Fruit fly (Drosophila melanogaster) whole organism, adult: ENCODE results near the gene CG32772.

Experiments used
- CG11617 ChIP-seq: fragments of 200-800 bp; sonication (Bioruptor generic); optimal IDR thresholded peaks from 2 replicates; lab custom pipeline; 2017; ENCODE audit warnings: mild to moderate bottlenecking, missing biosample characterization, missing genetic modification reagents, missing genetic modification characterization
- CG12768 ChIP-seq: fragments of 200-800 bp; sonication (Bioruptor generic); optimal IDR thresholded peaks from 2 replicates; lab custom pipeline; 2017; ENCODE audit warnings: missing biosample characterization, missing genetic modification characterization, mild to moderate bottlenecking, moderate library complexity, missing genetic modification reagents
- CG14711 ChIP-seq: fragments of 200-800 bp; sonication (Bioruptor generic); optimal IDR thresholded peaks from 2 replicates; lab custom pipeline; 2018; ENCODE audit warnings: missing biosample characterization, mild to moderate bottlenecking, missing genetic modification characterization, moderate library complexity
- CG1620 ChIP-seq: fragments of 200-800 bp; sonication (Bioruptor generic); optimal IDR thresholded peaks from 2 replicates; lab custom pipeline; 2016; ENCODE audit warnings: missing biosample characterization, missing genetic modification characterization
- CG33017 ChIP-seq: fragments of 200-800 bp; sonication (Bioruptor generic); optimal IDR thresholded peaks from 2 replicates; lab custom pipeline; 2018; ENCODE audit warnings: missing biosample characterization, mild to moderate bottlenecking, missing genetic modification characterization, moderate library complexity
- CG5204 ChIP-seq: fragments of 200-800 bp; sonication (Bioruptor generic); optimal IDR thresholded peaks from 2 replicates; lab custom pipeline; 2016; ENCODE audit warnings: missing biosample characterization, missing genetic modification characterization
- CG7045 ChIP-seq: fragments of 200-800 bp; sonication (Bioruptor generic); optimal IDR thresholded peaks from 2 replicates; lab custom pipeline; 2017; ENCODE audit warnings: missing biosample characterization, mild to moderate bottlenecking, missing genetic modification characterization
- CG7101 ChIP-seq: fragments of 200-800 bp; sonication (Bioruptor generic); optimal IDR thresholded peaks from 2 replicates; lab custom pipeline; 2018; ENCODE audit warnings: missing biosample characterization, mild to moderate bottlenecking, missing genetic modification characterization, moderate library complexity
- Clk ChIP-seq: fragments of 200-800 bp; sonication (Bioruptor generic); optimal IDR thresholded peaks from 2 replicates; lab custom pipeline; 2017; ENCODE audit warnings: missing biosample characterization, missing genetic modification characterization
- Crg-1 ChIP-seq: fragments of 200-800 bp; sonication (Bioruptor generic); optimal IDR thresholded peaks from 2 replicates; lab custom pipeline; 2016; ENCODE audit warnings: missing biosample characterization, missing genetic modification characterization
- Hr96 ChIP-seq: fragments of 200-800 bp; sonication (Bioruptor generic); optimal IDR thresholded peaks from 2 replicates; lab custom pipeline; 2016; ENCODE audit warnings: missing biosample characterization, missing genetic modification characterization
- Mnt ChIP-seq: fragments of 200-800 bp; sonication (Bioruptor generic); optimal IDR thresholded peaks from 2 replicates; lab custom pipeline; 2016; ENCODE audit warnings: missing biosample characterization, mild to moderate bottlenecking, missing genetic modification characterization
- bab1 ChIP-seq: fragments of 200-800 bp; sonication (Bioruptor generic); optimal IDR thresholded peaks from 3 replicates; lab custom pipeline; 2019; ENCODE audit warnings: missing biosample characterization, mild to moderate bottlenecking, missing genetic modification characterization, moderate library complexity
- cic ChIP-seq: fragments of 200-800 bp; sonication (Bioruptor generic); optimal IDR thresholded peaks from 2 replicates; lab custom pipeline; 2017; ENCODE audit warnings: missing biosample characterization, mild to moderate bottlenecking, missing genetic modification characterization, moderate library complexity
- cnc ChIP-seq, 2 experiments: fragments of >200 bp; optimal IDR thresholded peaks; 2 replicates each; lab custom pipeline; 2017
- kay ChIP-seq: fragments of 200-800 bp; sonication (Bioruptor generic); peaks from one replicate; lab custom pipeline; 2016; ENCODE audit warnings: missing biosample characterization, missing genetic modification characterization, borderline replicate concordance
- ovo ChIP-seq: fragments of 200-800 bp; sonication (Bioruptor generic); optimal IDR thresholded peaks from 2 replicates; lab custom pipeline; 2016; ENCODE audit warnings: missing biosample characterization, missing genetic modification characterization
- pad ChIP-seq: fragments of 200-800 bp; sonication (Bioruptor generic); optimal IDR thresholded peaks from 3 replicates; lab custom pipeline; 2017; ENCODE audit warnings: missing biosample characterization, missing genetic modification characterization, mild to moderate bottlenecking, moderate library complexity, missing genetic modification reagents
- tj ChIP-seq: fragments of 200-800 bp; sonication (Bioruptor generic); optimal IDR thresholded peaks from 3 replicates; lab custom pipeline; 2017; ENCODE audit warnings: missing biosample characterization, mild to moderate bottlenecking, missing genetic modification characterization, moderate library complexity
- toe ChIP-seq: fragments of 200-800 bp; sonication (Bioruptor generic); optimal IDR thresholded peaks from 2 replicates; lab custom pipeline; 2016; ENCODE audit warnings: missing biosample characterization, missing genetic modification characterization

The CG32772 gene

dm6 chrX:4908926-4909432 is at the start of gene CG32772:
TSS of gene CG32772 (plus strand) at chrX:4909102.
- TF ChIP-seq CG14711 (peak; percentile 61), cic (GFP tag; lab: Kevin White, UChicago) (peak; percentile 95), ovo (peak; percentile 95), CG7101 (peak; percentile 88), CG1620 (GFP tag; lab: Kevin White, UChicago) (peak; percentile 94), CG33017 (tag; lab: Kevin White, UChicago) (peak; percentile 83), Clk (GFP tag; lab: Kevin White, UChicago) (peak; percentile 77), kay (GFP tag; lab: Kevin White, UChicago) (peak; percentile 93), Crg-1 (GFP tag; lab: Kevin White, UChicago) (peak; percentile 88), CG5204 (GFP tag; lab: Kevin White, UChicago) (peak; percentile 71), toe (GFP tag; lab: Kevin White, UChicago) (peak; percentile 69), bab1 (GFP tag; lab: Kevin White, UChicago) (peak; percentile 69), Hr96 (GFP tag; lab: Kevin White, UChicago) (peak; percentile 96), cnc (optimal IDR thresholded peaks at IDR 0.05; lab: Kevin White, UChicago) (no peak), pad (GFP tag; lab: Kevin White, UChicago) (peak; percentile 93), CG7045 (GFP tag; lab: Kevin White, UChicago) (peak; percentile 86), CG12768 (GFP tag; lab: Kevin White, UChicago) (peak; percentile 95), Mnt (peak; percentile 88), CG11617 (GFP tag; lab: Kevin White, UChicago) (peak; percentile 98), tj (peak; percentile 100)

dm6 chrX:4860266-4860665 is 48.6 kb upstream of the CG32772 start:
- no peak for TF ChIP-seq pad (GFP tag; lab: Kevin White, UChicago)

dm6 chrX:4875370-4875769 is 33.5 kb upstream of the CG32772 start, which contains the start of gene boil:
TSS of gene boil (plus strand) at chrX:4875670.
- no peak for TF ChIP-seq Crg-1 (GFP tag; lab: Kevin White, UChicago)
- no peak for TF ChIP-seq toe (GFP tag; lab: Kevin White, UChicago)
- TF ChIP-seq cnc (optimal IDR thresholded peaks at IDR 0.05; lab: Kevin White, UChicago): no peak
- no peak for TF ChIP-seq CG1620 (GFP tag; lab: Kevin White, UChicago)
- TF ChIP-seq kay (GFP tag; lab: Kevin White, UChicago): no peak
- no peak for TF ChIP-seq ovo
- no peak for TF ChIP-seq bab1 (GFP tag; lab: Kevin White, UChicago)
- TF ChIP-seq Hr96 (GFP tag; lab: Kevin White, UChicago): no peak
- no peak for TF ChIP-seq Mnt
- no peak for TF ChIP-seq CG14711
- TF ChIP-seq cic (GFP tag; lab: Kevin White, UChicago): no peak

dm6 chrX:4885875-4886274 is 23.0 kb upstream of the CG32772 start:
- no peak for TF ChIP-seq bab1 (GFP tag; lab: Kevin White, UChicago)
- TF ChIP-seq CG12768 (GFP tag; lab: Kevin White, UChicago): no peak
- no peak for TF ChIP-seq CG7045 (GFP tag; lab: Kevin White, UChicago)
- TF ChIP-seq toe (GFP tag; lab: Kevin White, UChicago): no peak
- no peak for TF ChIP-seq cnc (optimal IDR thresholded peaks at IDR 0.05; lab: Kevin White, UChicago)
- no peak for TF ChIP-seq CG7101
- no peak for TF ChIP-seq CG1620 (GFP tag; lab: Kevin White, UChicago)
- no peak for TF ChIP-seq tj
- TF ChIP-seq pad (GFP tag; lab: Kevin White, UChicago): no peak

- no peak for TF ChIP-seq Mnt
- TF ChIP-seq Crg-1 (GFP tag; lab: Kevin White, UChicago): no peak
- no peak for TF ChIP-seq CG33017 (tag; lab: Kevin White, UChicago)
Measured at dm6 chrX:4894596-4894995, 14.3 kb upstream of the CG32772 start.

dm6 chrX:4896892-4897291 is 12.0 kb upstream of the CG32772 start:
- TF ChIP-seq CG12768 (GFP tag; lab: Kevin White, UChicago) (no peak), CG7045 (GFP tag; lab: Kevin White, UChicago) (no peak), kay (GFP tag; lab: Kevin White, UChicago) (no peak), ovo (no peak), Hr96 (GFP tag; lab: Kevin White, UChicago) (no peak), CG33017 (tag; lab: Kevin White, UChicago) (no peak), Clk (GFP tag; lab: Kevin White, UChicago) (no peak), cnc (optimal IDR thresholded peaks at IDR 0.05; lab: Kevin White, UChicago) (no peak), CG11617 (GFP tag; lab: Kevin White, UChicago) (no peak)

- peak; percentile 64 for TF ChIP-seq Hr96 (GFP tag; lab: Kevin White, UChicago)
- peak; percentile 40 for TF ChIP-seq ovo
- TF ChIP-seq CG12768 (GFP tag; lab: Kevin White, UChicago): peak; percentile 35
- no peak for TF ChIP-seq toe (GFP tag; lab: Kevin White, UChicago)
- peak; percentile 57 for TF ChIP-seq bab1 (GFP tag; lab: Kevin White, UChicago)
- peak; percentile 36 for TF ChIP-seq pad (GFP tag; lab: Kevin White, UChicago)
- TF ChIP-seq CG5204 (GFP tag; lab: Kevin White, UChicago): no peak
- no peak for TF ChIP-seq cnc (optimal IDR thresholded peaks at IDR 0.05; lab: Kevin White, UChicago)
- peak; percentile 84 for TF ChIP-seq CG7101
- TF ChIP-seq CG14711: peak; percentile 78
- TF ChIP-seq CG7045 (GFP tag; lab: Kevin White, UChicago): peak; percentile 52
- peak; percentile 31 for TF ChIP-seq CG11617 (GFP tag; lab: Kevin White, UChicago)
- TF ChIP-seq kay (GFP tag; lab: Kevin White, UChicago): peak; percentile 91
- peak; percentile 4 for TF ChIP-seq Clk (GFP tag; lab: Kevin White, UChicago)
- TF ChIP-seq Mnt: no peak
- peak; percentile 70 for TF ChIP-seq CG33017 (tag; lab: Kevin White, UChicago)
- peak; percentile 47 for TF ChIP-seq tj
Measured at dm6 chrX:4906573-4906972, 2.3 kb upstream of the CG32772 start, which contains the start of gene CG6927. TSS of gene CG6927 (plus strand) at chrX:4906900.
